Fruit fly (Drosophila melanogaster) whole organism, embryonic: ENCODE measurements around the gene Irk1.

ENCODE experiments used
- CG10543 ChIP-seq: fragments of 200-800 bp; sonication (Bioruptor generic); optimal IDR thresholded peaks from 3 replicates; lab custom pipeline; 2017; ENCODE audit warnings: missing biosample characterization, mild to moderate bottlenecking, missing genetic modification characterization, moderate library complexity
- CG11398 ChIP-seq: fragments of 200-800 bp; sonication (Bioruptor generic); optimal IDR thresholded peaks from 2 replicates; lab custom pipeline; 2016; ENCODE audit warnings: missing biosample characterization, missing genetic modification characterization
- CG12391 ChIP-seq: fragments of 200-800 bp; sonication (Bioruptor generic); optimal IDR thresholded peaks from 3 replicates; lab custom pipeline; 2018; ENCODE audit warnings: missing biosample characterization, mild to moderate bottlenecking, missing genetic modification characterization, moderate library complexity
- CG12769 ChIP-seq: fragments of 200-800 bp; sonication (Bioruptor generic); optimal IDR thresholded peaks from 2 replicates; lab custom pipeline; 2019; ENCODE audit warnings: missing biosample characterization, mild to moderate bottlenecking, missing genetic modification characterization, moderate library complexity
- CG13296 ChIP-seq: fragments of 200-800 bp; sonication (Bioruptor generic); optimal IDR thresholded peaks from 3 replicates; lab custom pipeline; 2018; ENCODE audit warnings: missing biosample characterization, mild to moderate bottlenecking, missing genetic modification characterization
- CG13624 ChIP-seq: fragments of 200-800 bp; sonication (Bioruptor generic); optimal IDR thresholded peaks from 2 replicates; lab custom pipeline; 2016; ENCODE audit warnings: missing biosample characterization, missing genetic modification characterization
- CG14441 ChIP-seq: fragments of 200-800 bp; sonication (Bioruptor generic); IDR thresholded peaks from 2 replicates; pipeline ENCODE4 v1.3.6; 2022; ENCODE audit warnings: missing biosample characterization, missing genetic modification characterization
- CG17568 ChIP-seq: fragments of 200-800 bp; sonication (Bioruptor generic); optimal IDR thresholded peaks from 2 replicates; lab custom pipeline; 2018; ENCODE audit warnings: missing biosample characterization, mild to moderate bottlenecking, missing genetic modification characterization, moderate library complexity
- CG18262 ChIP-seq: fragments of 200-800 bp; optimal IDR thresholded peaks from 3 replicates; lab custom pipeline; 2019; ENCODE audit warnings: missing biosample characterization, mild to moderate bottlenecking, missing genetic modification characterization, moderate library complexity
- CG2120 ChIP-seq: fragments of 200-800 bp; sonication (Bioruptor generic); optimal IDR thresholded peaks from 3 replicates; lab custom pipeline; 2016; ENCODE audit warnings: missing biosample characterization, missing genetic modification characterization
- CG2678 ChIP-seq: fragments of 200-800 bp; sonication (Bioruptor generic); optimal IDR thresholded peaks from 3 replicates; lab custom pipeline; 2019; ENCODE audit warnings: missing biosample characterization, mild to moderate bottlenecking, missing genetic modification characterization, moderate library complexity
- CG31365 ChIP-seq: fragments of 200-800 bp; sonication (Bioruptor generic); optimal IDR thresholded peaks from 2 replicates; lab custom pipeline; 2018; ENCODE audit warnings: missing biosample characterization, mild to moderate bottlenecking, missing genetic modification characterization
- CG3281 ChIP-seq: fragments of 200-800 bp; sonication (Bioruptor generic); optimal IDR thresholded peaks from 3 replicates; lab custom pipeline; 2017; ENCODE audit warnings: missing biosample characterization, mild to moderate bottlenecking, missing genetic modification characterization
- CG3995 ChIP-seq: fragments of 200-800 bp; sonication (Bioruptor generic); optimal IDR thresholded peaks from 3 replicates; lab custom pipeline; 2016; ENCODE audit warnings: missing biosample characterization, missing genetic modification characterization
- CG6765 ChIP-seq: fragments of 200-800 bp; sonication (Bioruptor generic); optimal IDR thresholded peaks from 3 replicates; lab custom pipeline; 2017; ENCODE audit warnings: missing biosample characterization, mild to moderate bottlenecking, missing genetic modification characterization
- CG7357 ChIP-seq: fragments of 200-800 bp; sonication (Bioruptor generic); IDR thresholded peaks from 3 replicates; pipeline ENCODE4 v1.3.6; 2022; ENCODE audit warnings: missing biosample characterization, missing genetic modification characterization
- CG7556 ChIP-seq: fragments of 200-800 bp; sonication (Bioruptor generic); optimal IDR thresholded peaks from 2 replicates; lab custom pipeline; 2017; ENCODE audit warnings: missing biosample characterization, mild to moderate bottlenecking, missing genetic modification characterization
- CG7839 ChIP-seq: fragments of 200-800 bp; sonication (Bioruptor generic); optimal IDR thresholded peaks from 3 replicates; lab custom pipeline; 2018; ENCODE audit warnings: missing biosample characterization, mild to moderate bottlenecking, missing genetic modification characterization, moderate library complexity
- CG8388 ChIP-seq: fragments of 200-800 bp; sonication (Bioruptor generic); optimal IDR thresholded peaks from 2 replicates; lab custom pipeline; 2019; ENCODE audit warnings: missing biosample characterization, mild to moderate bottlenecking, missing genetic modification characterization, moderate library complexity
- Camta ChIP-seq: fragments of 200-800 bp; sonication (Bioruptor generic); optimal IDR thresholded peaks from 2 replicates; lab custom pipeline; 2016; ENCODE audit warnings: missing biosample characterization, missing genetic modification characterization
- CoRest ChIP-seq: fragments of 200-800 bp; sonication (Bioruptor generic); optimal IDR thresholded peaks from 3 replicates; lab custom pipeline; 2018; ENCODE audit warnings: missing biosample characterization, mild to moderate bottlenecking, missing genetic modification characterization, moderate library complexity
- Dip3 ChIP-seq: fragments of 200-800 bp; sonication (Bioruptor generic); optimal IDR thresholded peaks from 3 replicates; lab custom pipeline; 2016; ENCODE audit warnings: missing biosample characterization, missing genetic modification characterization
- Doc3 ChIP-seq: fragments of 200-800 bp; sonication (Bioruptor generic); IDR thresholded peaks from 3 replicates; pipeline ENCODE4 v1.3.6; 2022; ENCODE audit warnings: missing biosample characterization, missing genetic modification characterization; ENCODE audit not compliant: partially characterized antibody
- Ets65A ChIP-seq: fragments of 200-800 bp; sonication (Bioruptor generic); peaks from one replicate; lab custom pipeline; 2016; ENCODE audit warnings: missing biosample characterization, missing genetic modification characterization
- HLH54F ChIP-seq: fragments of 200-800 bp; sonication (Bioruptor generic); optimal IDR thresholded peaks from 3 replicates; lab custom pipeline; 2016; ENCODE audit warnings: missing biosample characterization, missing genetic modification characterization
- NFAT ChIP-seq: fragments of 200-800 bp; sonication (Bioruptor generic); IDR thresholded peaks from 2 replicates; pipeline ENCODE4 v1.3.6; 2022; ENCODE audit warnings: missing biosample characterization, missing genetic modification characterization
- NfI ChIP-seq: fragments of 200-800 bp; sonication (Bioruptor generic); optimal IDR thresholded peaks from 3 replicates; lab custom pipeline; 2018; ENCODE audit warnings: missing biosample characterization, mild to moderate bottlenecking, missing genetic modification characterization, moderate library complexity
- Pdp1 ChIP-seq, 2 experiments: fragments of 200-800 bp; sonication (Bioruptor generic); optimal IDR thresholded peaks; 3 replicates each; lab custom pipeline; 2016; ENCODE audit warnings: missing biosample characterization in 2 of 2, missing genetic modification characterization in 2 of 2, mild to moderate bottlenecking in 1 of 2, moderate library complexity in 1 of 2
- Sox100B ChIP-seq: fragments of 200-800 bp; sonication (Bioruptor generic); optimal IDR thresholded peaks from 3 replicates; lab custom pipeline; 2018; ENCODE audit warnings: missing biosample characterization, mild to moderate bottlenecking, missing genetic modification characterization
- Sry-δ ChIP-seq: fragments of 200-800 bp; sonication (Bioruptor generic); optimal IDR thresholded peaks from 2 replicates; lab custom pipeline; 2016; ENCODE audit warnings: missing biosample characterization, missing genetic modification characterization
- ap ChIP-seq: fragments of 200-800 bp; sonication (Bioruptor generic); IDR thresholded peaks from 2 replicates; pipeline ENCODE4 v1.3.6; 2022; ENCODE audit warnings: missing biosample characterization, missing genetic modification characterization
- caup ChIP-seq: fragments of 200-800 bp; sonication (Bioruptor generic); optimal IDR thresholded peaks from 3 replicates; lab custom pipeline; 2017; ENCODE audit warnings: missing biosample characterization, mild to moderate bottlenecking, missing genetic modification characterization, moderate library complexity; ENCODE audit not compliant: severe bottlenecking
- corto ChIP-seq: fragments of 200-800 bp; sonication (Bioruptor generic); optimal IDR thresholded peaks from 2 replicates; lab custom pipeline; 2016; ENCODE audit warnings: missing biosample characterization, mild to moderate bottlenecking, missing genetic modification characterization, moderate library complexity
- eve ChIP-seq, 2 experiments: fragments of >200 bp; optimal IDR thresholded peaks; 2 replicates each; lab custom pipeline; 2017; ENCODE audit warnings: missing biosample characterization in 2 of 2, missing genetic modification characterization in 2 of 2
- exex ChIP-seq: fragments of 200-800 bp; sonication (Bioruptor generic); optimal IDR thresholded peaks from 4 replicates; lab custom pipeline; 2018; ENCODE audit warnings: missing biosample characterization, mild to moderate bottlenecking, missing genetic modification characterization, moderate library complexity
- hb ChIP-seq: fragments of 200-800 bp; sonication (Bioruptor generic); IDR thresholded peaks from 3 replicates; pipeline ENCODE4 v1.3.6; 2022; ENCODE audit warnings: missing biosample characterization, missing genetic modification characterization; ENCODE audit not compliant: partially characterized antibody
- inv ChIP-seq: fragments of 200-800 bp; sonication (Bioruptor generic); IDR thresholded peaks from 2 replicates; pipeline ENCODE4 v1.3.6; 2022; ENCODE audit warnings: missing biosample characterization, missing genetic modification characterization; ENCODE audit not compliant: partially characterized antibody
- lbe ChIP-seq: fragments of 200-800 bp; sonication (Bioruptor generic); optimal IDR thresholded peaks from 2 replicates; lab custom pipeline; 2016; ENCODE audit warnings: missing biosample characterization, mild to moderate bottlenecking, missing genetic modification characterization
- pan ChIP-seq, 4 experiments: fragments of >200 bp in 3 of 4; fragments of 200-800 bp in 1 of 4; sonication (Bioruptor generic) in 1 of 4; optimal IDR thresholded peaks in 3 of 4; IDR thresholded peaks in 1 of 4; 2 replicates each; pipeline versions ENCODE4 v1.3.6 to Lab custom; 2017 to 2022; ENCODE audit warnings: missing biosample characterization in 2 of 4, missing genetic modification characterization in 2 of 4, mixed read lengths in 1 of 4
- pfk ChIP-seq: fragments of 200-800 bp; sonication (Bioruptor generic); optimal IDR thresholded peaks from 2 replicates; lab custom pipeline; 2018; ENCODE audit warnings: missing biosample characterization, mild to moderate bottlenecking, missing genetic modification characterization, moderate library complexity
- row ChIP-seq: fragments of 200-800 bp; sonication (Bioruptor generic); IDR thresholded peaks from 3 replicates; pipeline ENCODE4 v1.3.6; 2022; ENCODE audit warnings: missing biosample characterization, missing genetic modification characterization
- sisA ChIP-seq: fragments of 200-800 bp; sonication (Bioruptor generic); IDR thresholded peaks from 2 replicates; pipeline ENCODE4 v1.3.6; 2022; ENCODE audit warnings: missing biosample characterization, missing genetic modification characterization
- sqz ChIP-seq: fragments of 200-800 bp; sonication (Bioruptor generic); optimal IDR thresholded peaks from 3 replicates; lab custom pipeline; 2018; ENCODE audit warnings: missing biosample characterization, mild to moderate bottlenecking, missing genetic modification characterization
- stwl ChIP-seq: fragments of 200-800 bp; sonication (Bioruptor generic); optimal IDR thresholded peaks from 3 replicates; lab custom pipeline; 2018; ENCODE audit warnings: missing biosample characterization, mild to moderate bottlenecking, missing genetic modification characterization, moderate library complexity
- sug ChIP-seq: fragments of 200-800 bp; optimal IDR thresholded peaks from 2 replicates; lab custom pipeline; 2019; ENCODE audit warnings: missing biosample characterization, mild to moderate bottlenecking, missing genetic modification characterization, moderate library complexity
- toy ChIP-seq: fragments of 200-800 bp; sonication (Bioruptor generic); IDR thresholded peaks from 2 replicates; pipeline ENCODE4 v1.3.6; 2022; ENCODE audit warnings: missing biosample characterization, missing genetic modification characterization

The Irk1 gene

DNA sequence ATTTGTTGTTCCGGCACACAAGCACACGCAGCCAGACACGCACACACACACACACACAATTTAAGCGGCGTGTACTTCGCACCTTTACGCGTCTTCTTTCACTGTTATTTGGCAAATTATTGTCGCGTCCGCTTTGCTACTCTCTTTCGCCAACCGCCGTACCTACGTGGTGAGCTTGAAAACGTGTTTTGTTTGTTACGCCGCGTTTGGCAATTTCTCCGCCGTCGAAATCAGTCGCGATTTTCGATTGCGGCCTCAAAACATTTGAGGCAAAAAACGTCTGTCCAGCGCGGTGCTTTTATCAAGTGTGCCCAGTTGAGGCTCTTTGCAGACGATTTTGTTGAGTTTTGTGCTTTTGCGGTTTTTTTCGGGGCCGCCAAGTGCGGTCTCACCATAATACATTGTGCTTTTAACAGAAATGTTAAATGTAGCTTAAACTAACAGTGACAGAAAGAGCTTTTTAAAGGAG is 53.6 kb downstream of the Irk1 start (continued):
- peak; percentile 61 for TF ChIP-seq sqz (GFP tag; lab: Kevin White, UChicago)

- TF ChIP-seq CG7839 (tag; lab: Kevin White, UChicago) (peak; percentile 21), CG2678 (tag; lab: Kevin White, UChicago) (peak; percentile 45), eve (GFP tag; optimal IDR thresholded peaks at IDR 0.05; lab: Kevin White, UChicago) (peak in 1 of 2 experiments; percentile 23), sisA (no peak), CG10543 (GFP tag; lab: Kevin White, UChicago) (peak; percentile 16), hb (no peak), corto (GFP tag; lab: Kevin White, UChicago) (peak; percentile 42), CG12769 (tag; lab: Kevin White, UChicago) (peak; percentile 80), pan (optimal IDR thresholded peaks at IDR 0.05; lab: Kevin White, UChicago) (no peak), pan (GFP tag; optimal IDR thresholded peaks at IDR 0.05 in 1 of 2, IDR thresholded peaks at IDR 0.05 in 1 of 2) (no peak), pfk (peak; percentile 2), CG2120 (peak; percentile 44), CG7357 (GFP tag; lab: Robert Waterston, UW) (0 out of 3 replicates have a peak, but pooled peaks have one; percentile 14), CG3995 (GFP tag; lab: Kevin White, UChicago) (no peak), CG11398 (GFP tag; lab: Kevin White, UChicago) (no peak), CG18262 (no peak), CoRest (tag; lab: Kevin White, UChicago) (no peak), Sox100B (GFP tag; lab: Kevin White, UChicago) (peak; percentile 7), sug (tag; lab: Kevin White, UChicago) (peak; percentile 76), CG8388 (GFP tag; lab: Kevin White, UChicago) (no peak), row (GFP tag; lab: Robert Waterston, UW) (peak; percentile 45; the same call in 2 of the 3 replicates), CG13296 (GFP tag; lab: Kevin White, UChicago) (peak; percentile 23), CG14441 (GFP tag; lab: Robert Waterston, UW) (0 out of 2 replicates have a peak, but pooled peaks have one; percentile 28), exex (peak; percentile 99), inv (GFP tag; lab: Robert Waterston, UW) (no peak), CG13624 (no peak), CG7556 (GFP tag; lab: Kevin White, UChicago) (no peak), ap (GFP tag; lab: Robert Waterston, UW) (no peak), Ets65A (peak; percentile 37), Camta (no peak), CG3281 (GFP tag; lab: Kevin White, UChicago) (peak; percentile 24), Pdp1 (GFP tag; optimal IDR thresholded peaks at IDR 0.05; lab: Kevin White, UChicago) (peak in 1 of 2 experiments; percentile 14), CG12391 (tag; lab: Kevin White, UChicago) (peak; percentile 2), Dip3 (GFP tag; lab: Kevin White, UChicago) (no peak), NfI (GFP tag; lab: Kevin White, UChicago) (no peak), stwl (tag; lab: Kevin White, UChicago) (no peak), Sry-δ (GFP tag; lab: Kevin White, UChicago) (no peak), CG31365 (tag; lab: Kevin White, UChicago) (no peak), lbe (GFP tag; lab: Kevin White, UChicago) (peak; percentile 20), CG17568 (no peak), NFAT (GFP tag; lab: Robert Waterston, UW) (0 out of 2 replicates have a peak, but pooled peaks have one; percentile 24), toy (GFP tag; lab: Robert Waterston, UW) (no peak), HLH54F (GFP tag; lab: Kevin White, UChicago) (peak; percentile 8), caup (peak; percentile 11), Doc3 (GFP tag; lab: Robert Waterston, UW) (no peak), CG6765 (peak; percentile 14)
Observed at dm6 chr3R:23223151-23223810, 55.2 kb downstream of the Irk1 start.
